Worm (Caenorhabditis elegans) whole organism, young adult: ENCODE data around the gene C16D9.6.

ENCODE experiments used
- B0261.1 ChIP-seq: sonication (generic microtip); optimal IDR thresholded peaks from 2 replicates; lab custom pipeline; 2016; ENCODE audit warnings: mild to moderate bottlenecking, missing genetic modification characterization, moderate library complexity, missing compliant biosample characterization
- B0336.3 ChIP-seq: fragments of 200-800 bp; sonication (Bioruptor generic); IDR thresholded peaks from 2 replicates; pipeline ENCODE4 v1.3.6; 2022; ENCODE audit warnings: missing genetic modification characterization, missing compliant biosample characterization
- C06A6.2 ChIP-seq: fragments of 200-800 bp; sonication (Bioruptor generic); conservative IDR thresholded peaks from 2 replicates; pipeline ENCODE4 v1.3.6; 2022; ENCODE audit warnings: missing genetic modification characterization, missing compliant biosample characterization
- F10E7.11 ChIP-seq: sonication (generic microtip); optimal IDR thresholded peaks from 2 replicates; lab custom pipeline; 2017; ENCODE audit warnings: mild to moderate bottlenecking, missing genetic modification characterization, moderate library complexity, missing compliant biosample characterization
- F23B12.7 ChIP-seq: sonication (generic microtip); optimal IDR thresholded peaks from 2 replicates; lab custom pipeline; 2017; ENCODE audit warnings: missing genetic modification characterization, mild to moderate bottlenecking, missing compliant biosample characterization, antibody characterized with exemption, moderate library complexity; ENCODE audit not compliant: insufficient read depth
- F33H1.4 ChIP-seq: fragments of 200-800 bp; sonication (Bioruptor generic); IDR thresholded peaks from 2 replicates; pipeline ENCODE4 v1.3.6; 2022; ENCODE audit warnings: missing genetic modification reagents, missing genetic modification characterization, missing compliant biosample characterization
- F39B2.1 ChIP-seq: fragments of 200-800 bp; sonication (Bioruptor generic); IDR thresholded peaks from 2 replicates; pipeline ENCODE4 v1.3.6; 2022; ENCODE audit warnings: missing genetic modification reagents, missing genetic modification characterization, missing compliant biosample characterization
- F49E8.2 ChIP-seq: sonication (generic microtip); optimal IDR thresholded peaks from 3 replicates; lab custom pipeline; 2017; ENCODE audit warnings: missing genetic modification characterization, mild to moderate bottlenecking, missing compliant biosample characterization, antibody characterized with exemption, moderate library complexity; ENCODE audit not compliant: insufficient read depth
- F55B11.4 ChIP-seq: sonication (generic microtip); optimal IDR thresholded peaks from 2 replicates; lab custom pipeline; 2016; ENCODE audit warnings: missing compliant biosample characterization, missing genetic modification characterization, borderline replicate concordance; ENCODE audit not compliant: insufficient read depth
- K12H6.12 ChIP-seq: fragments of 200-800 bp; sonication (Bioruptor generic); optimal IDR thresholded peaks from 2 replicates; lab custom pipeline; 2018; ENCODE audit warnings: mild to moderate bottlenecking, missing genetic modification characterization, missing compliant biosample characterization
- T26A5.8 ChIP-seq: sonication (generic microtip); optimal IDR thresholded peaks from 2 replicates; lab custom pipeline; 2016; ENCODE audit warnings: missing genetic modification characterization, missing compliant biosample characterization
- Y53F4B.3 ChIP-seq: fragments of 200-800 bp; sonication (Bioruptor generic); IDR thresholded peaks from 2 replicates; pipeline ENCODE4 v1.3.6; 2022; ENCODE audit warnings: missing genetic modification reagents, missing genetic modification characterization, missing compliant biosample characterization
- Y53G8AR.9 ChIP-seq: fragments of 200-800 bp; sonication (Bioruptor generic); conservative IDR thresholded peaks from 2 replicates; pipeline ENCODE4 v1.3.6; 2022; ENCODE audit warnings: missing genetic modification reagents, missing genetic modification characterization, missing compliant biosample characterization
- atf-7 ChIP-seq: sonication (generic microtip); optimal IDR thresholded peaks from 2 replicates; lab custom pipeline; 2017; ENCODE audit warnings: mild to moderate bottlenecking, missing genetic modification characterization, missing compliant biosample characterization
- bed-2 ChIP-seq: fragments of 200-800 bp; sonication (Bioruptor generic); IDR thresholded peaks from 2 replicates; pipeline ENCODE4 v1.3.6; 2022; ENCODE audit warnings: missing genetic modification reagents, missing genetic modification characterization, missing compliant biosample characterization
- ccch-3 ChIP-seq: fragments of 200-800 bp; sonication (Bioruptor generic); optimal IDR thresholded peaks from 2 replicates; lab custom pipeline; 2018; ENCODE audit warnings: mild to moderate bottlenecking, missing genetic modification characterization, missing compliant biosample characterization
- cebp-2 ChIP-seq: fragments of 200-800 bp; sonication (Bioruptor generic); IDR thresholded peaks from 2 replicates; pipeline ENCODE4 v1.3.6; 2022; ENCODE audit warnings: missing genetic modification characterization, missing compliant biosample characterization
- ceh-27 ChIP-seq: fragments of 200-800 bp; sonication (Bioruptor generic); optimal IDR thresholded peaks from 2 replicates; lab custom pipeline; 2018; ENCODE audit warnings: mild to moderate bottlenecking, missing genetic modification characterization, moderate library complexity, missing compliant biosample characterization
- die-1 ChIP-seq: sonication (generic microtip); optimal IDR thresholded peaks from 2 replicates; lab custom pipeline; 2016; ENCODE audit warnings: missing genotype, mild to moderate bottlenecking, missing genetic modification characterization, missing compliant biosample characterization
- dpl-1 ChIP-seq: fragments of 150-350 bp; optimal IDR thresholded peaks from 2 replicates; lab custom pipeline; 2014; ENCODE audit warnings: missing biosample characterization, missing genetic modification reagents, missing genetic modification characterization
- ekl-4 ChIP-seq: fragments of 200-800 bp; sonication (Bioruptor generic); IDR thresholded peaks from 2 replicates; pipeline ENCODE4 v1.3.6; 2022; ENCODE audit warnings: missing genetic modification reagents, missing genetic modification characterization, missing compliant biosample characterization
- fkh-3 ChIP-seq: sonication (generic microtip); optimal IDR thresholded peaks from 2 replicates; lab custom pipeline; 2016; ENCODE audit warnings: mild to moderate bottlenecking, missing genetic modification characterization, missing compliant biosample characterization
- gei-17 ChIP-seq: fragments of 200-800 bp; sonication (Bioruptor generic); optimal IDR thresholded peaks from 2 replicates; lab custom pipeline; 2018; ENCODE audit warnings: mild to moderate bottlenecking, missing genetic modification characterization, missing compliant biosample characterization
- hlh-12 ChIP-seq: sonication (generic microtip); optimal IDR thresholded peaks from 2 replicates; lab custom pipeline; 2016; ENCODE audit warnings: missing genetic modification characterization, missing compliant biosample characterization
- hlh-26 ChIP-seq: fragments of 200-800 bp; sonication (Bioruptor generic); conservative IDR thresholded peaks from 2 replicates; pipeline ENCODE4 v1.3.6; 2022; ENCODE audit warnings: missing genetic modification reagents, missing genetic modification characterization, missing compliant biosample characterization
- let-607 ChIP-seq, 2 experiments: fragments of 200-800 bp in 1 of 2; sonication (Bioruptor generic) in 1 of 2; sonication (generic microtip) in 1 of 2; optimal IDR thresholded peaks; 2 replicates each; lab custom pipeline; 2016 to 2018; ENCODE audit warnings: mild to moderate bottlenecking in 2 of 2, missing compliant biosample characterization in 2 of 2, missing genetic modification characterization in 2 of 2, moderate library complexity in 2 of 2, missing genotype in 1 of 2
- mxl-1 ChIP-seq: sonication (generic microtip); optimal IDR thresholded peaks from 2 replicates; lab custom pipeline; 2016; ENCODE audit warnings: missing genetic modification characterization, missing compliant biosample characterization
- nfya-1 ChIP-seq: sonication (generic microtip); optimal IDR thresholded peaks from 2 replicates; lab custom pipeline; 2017; ENCODE audit warnings: antibody characterized with exemption, missing compliant biosample characterization, missing genetic modification characterization, borderline replicate concordance; ENCODE audit not compliant: insufficient read depth
- nfyb-1 ChIP-seq: fragments of 200-800 bp; sonication (Bioruptor generic); IDR thresholded peaks from 2 replicates; pipeline ENCODE4 v1.3.6; 2022; ENCODE audit warnings: missing genetic modification reagents, missing genetic modification characterization, missing compliant biosample characterization
- nhr-120 ChIP-seq: fragments of 200-800 bp; sonication (Bioruptor generic); IDR thresholded peaks from 2 replicates; pipeline ENCODE4 v1.3.6; 2022; ENCODE audit warnings: missing genetic modification characterization, missing compliant biosample characterization
- nhr-80 ChIP-seq: sonication (generic microtip); optimal IDR thresholded peaks from 2 replicates; lab custom pipeline; 2016; ENCODE audit warnings: missing genetic modification characterization, missing compliant biosample characterization
- nhr-90 ChIP-seq: sonication (generic microtip); optimal IDR thresholded peaks from 2 replicates; lab custom pipeline; 2016; ENCODE audit warnings: missing genotype, mild to moderate bottlenecking, missing genetic modification characterization, missing compliant biosample characterization
- pha-4 ChIP-seq: fragments of 150-350 bp; sonication (generic microtip); optimal IDR thresholded peaks from 2 replicates; lab custom pipeline; 2014; ENCODE audit warnings: missing biosample characterization, missing genetic modification reagents, missing genetic modification characterization
- snpc-1.1 ChIP-seq: sonication (generic microtip); optimal IDR thresholded peaks from 2 replicates; lab custom pipeline; 2017; ENCODE audit warnings: missing genetic modification characterization, mild to moderate bottlenecking, missing compliant biosample characterization, antibody characterized with exemption, moderate library complexity, missing genotype, missing genetic modification reagents; ENCODE audit not compliant: insufficient read depth
- tbx-9 ChIP-seq: sonication (generic microtip); optimal IDR thresholded peaks from 2 replicates; lab custom pipeline; 2016; ENCODE audit warnings: borderline replicate concordance, missing genetic modification characterization, inconsistent platforms, missing compliant biosample characterization
- unc-130 ChIP-seq: sonication (generic microtip); optimal IDR thresholded peaks from 2 replicates; lab custom pipeline; 2016; ENCODE audit warnings: missing genetic modification reagents, missing genetic modification characterization, missing compliant biosample characterization
- ztf-26 ChIP-seq: sonication (generic microtip); optimal IDR thresholded peaks from 2 replicates; lab custom pipeline; 2017; ENCODE audit warnings: missing genetic modification characterization, missing compliant biosample characterization
- ztf-3 ChIP-seq: fragments of 200-800 bp; sonication (Bioruptor generic); optimal IDR thresholded peaks from 2 replicates; lab custom pipeline; 2018; ENCODE audit warnings: mild to moderate bottlenecking, missing genetic modification characterization, missing compliant biosample characterization

The C16D9.6 gene

DNA sequence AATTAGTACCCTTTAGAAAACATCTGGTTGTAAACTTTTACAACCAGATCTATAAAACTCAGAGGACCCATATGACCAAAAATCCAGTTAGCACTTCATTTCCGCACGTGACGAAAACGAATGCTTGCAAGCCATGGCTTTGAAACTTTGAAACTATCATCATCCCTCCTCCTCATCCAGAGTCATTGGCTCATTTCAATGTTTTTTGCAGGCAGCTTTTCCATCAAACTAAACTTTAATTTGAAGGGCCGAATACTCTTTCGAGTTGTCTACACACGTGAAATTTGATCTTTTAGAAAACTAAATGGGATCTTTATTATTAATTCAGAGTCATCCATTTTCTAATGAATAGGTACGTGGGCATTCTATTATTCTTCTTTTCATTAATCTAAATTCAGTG lies 12.1 kb upstream of the C16D9.6 start:
- TF ChIP-seq B0261.1 (tag; lab: Kevin White, UChicago) (no peak), F39B2.1 (GFP tag; lab: Robert Waterston, UW) (no peak), ccch-3 (GFP tag; lab: Kevin White, UChicago) (no peak), F49E8.2 (tag; lab: Kevin White, UChicago) (no peak), tbx-9 (no peak), fkh-3 (tag; lab: Kevin White, UChicago) (no peak), F23B12.7 (no peak), die-1 (no peak), nhr-120 (no peak), mxl-1 (no peak), nhr-90 (no peak), nfya-1 (tag; lab: Kevin White, UChicago) (no peak), unc-130 (GFP tag; lab: Kevin White, UChicago) (no peak), snpc-1.1 (no peak)

ce11 chrV:8259016-8259415 lies 8.9 kb upstream of the C16D9.6 start, which contains the start of gene C16D9.1:
Gene C16D9.1 (plus strand): TSS chrV:8259316.
- TF ChIP-seq unc-130 (GFP tag; lab: Kevin White, UChicago) (no peak), gei-17 (no peak), ztf-26 (tag; lab: Kevin White, UChicago) (no peak), nhr-80 (tag; lab: Kevin White, UChicago) (no peak), K12H6.12 (tag; lab: Kevin White, UChicago) (no peak), hlh-26 (GFP tag; lab: Robert Waterston, UW) (no peak), F10E7.11 (tag; lab: Kevin White, UChicago) (no peak)

DNA sequence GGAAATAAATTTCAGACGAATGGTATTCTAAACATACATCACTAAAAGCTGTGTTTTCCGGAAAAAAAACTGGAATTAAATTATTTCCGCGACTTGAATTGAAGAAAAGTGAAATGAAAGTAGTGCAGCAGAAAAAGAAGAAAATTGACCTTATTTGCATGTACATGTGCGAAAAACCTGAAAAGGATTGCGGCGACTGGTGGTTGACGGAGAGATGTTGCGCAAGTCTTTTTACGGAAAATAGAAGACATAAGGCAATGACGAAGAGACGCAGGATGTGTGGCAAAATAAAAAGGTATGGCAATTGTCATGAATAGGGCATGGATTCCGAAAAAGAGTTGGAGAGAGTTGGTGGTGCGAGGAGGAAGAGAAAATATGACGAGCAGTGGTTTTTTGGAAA lies 4.9 kb upstream of the C16D9.6 start:
- TF ChIP-seq atf-7 (no peak), nhr-90 (no peak), F55B11.4 (no peak), Y53F4B.3 (no peak), nhr-120 (no peak), cebp-2 (GFP tag; lab: Robert Waterston, UW) (no peak), F33H1.4 (GFP tag; lab: Robert Waterston, UW) (no peak), hlh-12 (tag; lab: Kevin White, UChicago) (no peak), nfyb-1 (GFP tag; lab: Robert Waterston, UW) (no peak), B0261.1 (tag; lab: Kevin White, UChicago) (no peak), Y53G8AR.9 (GFP tag; lab: Robert Waterston, UW) (no peak), bed-2 (GFP tag; lab: Robert Waterston, UW) (no peak), ztf-3 (GFP tag; lab: Kevin White, UChicago) (no peak), let-607 (tag; optimal IDR thresholded peaks at IDR 0.05; lab: Kevin White, UChicago) (no peak), ceh-27 (no peak), B0336.3 (GFP tag; lab: Robert Waterston, UW) (no peak)

DNA sequence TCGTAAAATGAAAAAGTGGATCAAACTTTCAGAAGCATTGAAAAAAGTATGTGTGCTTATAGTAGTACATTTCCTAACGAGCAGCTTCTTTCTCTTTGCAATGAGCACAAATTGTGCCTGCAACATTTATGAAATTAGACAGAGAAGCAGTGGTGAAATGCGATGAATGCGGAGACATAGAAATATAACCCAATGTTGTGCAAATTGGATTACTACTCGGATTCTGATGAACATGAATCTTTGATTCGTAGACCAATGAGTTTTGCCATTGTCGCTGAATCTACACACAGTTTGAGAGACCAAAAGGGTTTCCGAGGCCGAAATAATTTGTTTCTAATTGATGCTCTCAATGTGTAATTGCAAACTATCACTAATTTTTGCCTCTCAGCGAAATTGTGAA lies 3.8 kb upstream of the C16D9.6 start:
- TF ChIP-seq F49E8.2 (tag; lab: Kevin White, UChicago): no peak
- no peak for TF ChIP-seq dpl-1 (GFP tag; lab: Kevin White, UChicago)
- no peak for TF ChIP-seq T26A5.8 (tag; lab: Kevin White, UChicago)
- no peak for TF ChIP-seq ekl-4 (GFP tag; lab: Robert Waterston, UW)
- TF ChIP-seq ccch-3 (GFP tag; lab: Kevin White, UChicago): no peak
- no peak for TF ChIP-seq pha-4
- no peak for TF ChIP-seq C06A6.2
- no peak for TF ChIP-seq Y53F4B.3
